Fruit fly (Drosophila melanogaster) whole organism, embryonic: ENCODE measurements around the gene CG3529.
A peak's percentile ranks its signal among the peaks of the same experiment; 100 is the strongest.

Experiments
- Adf1 ChIP-seq: fragments of 200-800 bp; sonication (Bioruptor generic); IDR thresholded peaks from 2 replicates; pipeline ENCODE4 v1.3.6; 2022; ENCODE audit warnings: missing biosample characterization, missing genetic modification characterization
- Atf-2 ChIP-seq: fragments of 200-800 bp; sonication (Bioruptor generic); optimal IDR thresholded peaks from 2 replicates; lab custom pipeline; 2016; ENCODE audit warnings: missing biosample characterization, missing genetic modification characterization
- CG10267 ChIP-seq: fragments of 200-800 bp; sonication (Bioruptor generic); optimal IDR thresholded peaks from 2 replicates; lab custom pipeline; 2018; ENCODE audit warnings: missing biosample characterization, mild to moderate bottlenecking, missing genetic modification characterization, moderate library complexity
- CG10321 ChIP-seq: fragments of 200-800 bp; sonication (Bioruptor generic); IDR thresholded peaks from 2 replicates; pipeline ENCODE4 v1.3.6; 2022; ENCODE audit warnings: missing biosample characterization, missing genetic modification characterization
- CG10979 ChIP-seq: fragments of 200-800 bp; sonication (Bioruptor generic); optimal IDR thresholded peaks from 2 replicates; lab custom pipeline; 2018; ENCODE audit warnings: missing biosample characterization, mild to moderate bottlenecking, missing genetic modification characterization, moderate library complexity
- CG12219 ChIP-seq: fragments of 200-800 bp; sonication (Bioruptor generic); optimal IDR thresholded peaks from 3 replicates; lab custom pipeline; 2018; ENCODE audit warnings: missing biosample characterization, mild to moderate bottlenecking, missing genetic modification characterization
- CG13775 ChIP-seq: fragments of 200-800 bp; sonication (Bioruptor generic); optimal IDR thresholded peaks from 3 replicates; lab custom pipeline; 2017; ENCODE audit warnings: missing biosample characterization, mild to moderate bottlenecking, missing genetic modification characterization
- CG15269 ChIP-seq: fragments of 200-800 bp; sonication (Bioruptor generic); optimal IDR thresholded peaks from 2 replicates; lab custom pipeline; 2018; ENCODE audit warnings: missing biosample characterization, mild to moderate bottlenecking, missing genetic modification characterization, moderate library complexity
- CG1647 ChIP-seq: fragments of 200-800 bp; sonication (Bioruptor generic); optimal IDR thresholded peaks from 3 replicates; lab custom pipeline; 2016; ENCODE audit warnings: missing biosample characterization, missing genetic modification characterization
- CG16813 ChIP-seq: fragments of 200-800 bp; sonication (Bioruptor generic); IDR thresholded peaks from 3 replicates; pipeline ENCODE4 v1.3.6; 2022; ENCODE audit warnings: missing biosample characterization, missing genetic modification characterization; ENCODE audit not compliant: partially characterized antibody
- CG16863 ChIP-seq: fragments of 200-800 bp; sonication (Bioruptor generic); optimal IDR thresholded peaks from 3 replicates; lab custom pipeline; 2016; ENCODE audit warnings: missing biosample characterization, missing genetic modification characterization
- CG17829 ChIP-seq: fragments of 200-800 bp; optimal IDR thresholded peaks from 2 replicates; lab custom pipeline; 2019; ENCODE audit warnings: missing biosample characterization, mild to moderate bottlenecking, missing genetic modification characterization, moderate library complexity
- CG31224 ChIP-seq: fragments of 200-800 bp; sonication (Bioruptor generic); IDR thresholded peaks from 2 replicates; pipeline ENCODE4 v1.3.6; 2022; ENCODE audit warnings: missing biosample characterization, missing genetic modification characterization
- CG34224 ChIP-seq: fragments of 200-800 bp; sonication (Bioruptor generic); IDR thresholded peaks from 3 replicates; pipeline ENCODE4 v1.3.6; 2022; ENCODE audit warnings: missing biosample characterization, missing genetic modification characterization; ENCODE audit not compliant: partially characterized antibody
- CG34376 ChIP-seq: fragments of 200-800 bp; sonication (Bioruptor generic); optimal IDR thresholded peaks from 2 replicates; lab custom pipeline; 2018; ENCODE audit warnings: missing biosample characterization, mild to moderate bottlenecking, missing genetic modification characterization
- CG4282 ChIP-seq: fragments of 200-800 bp; sonication (Bioruptor generic); optimal IDR thresholded peaks from 2 replicates; lab custom pipeline; 2016; ENCODE audit warnings: missing biosample characterization, missing genetic modification characterization
- CG4820 ChIP-seq: fragments of 200-800 bp; sonication (Bioruptor generic); optimal IDR thresholded peaks from 3 replicates; lab custom pipeline; 2016; ENCODE audit warnings: missing biosample characterization, missing genetic modification characterization
- CG4854 ChIP-seq: fragments of 200-800 bp; sonication (Bioruptor generic); optimal IDR thresholded peaks from 2 replicates; lab custom pipeline; 2016; ENCODE audit warnings: missing biosample characterization, missing genetic modification characterization, inconsistent platforms
- CG8944 ChIP-seq: fragments of 200-800 bp; sonication (Bioruptor generic); optimal IDR thresholded peaks from 3 replicates; lab custom pipeline; 2016; ENCODE audit warnings: missing biosample characterization, missing genetic modification characterization
- CG9817 ChIP-seq: fragments of 200-800 bp; sonication (Bioruptor generic); optimal IDR thresholded peaks from 2 replicates; lab custom pipeline; 2018; ENCODE audit warnings: missing biosample characterization, mild to moderate bottlenecking, missing genetic modification characterization, moderate library complexity
- CG9932 ChIP-seq: fragments of 200-800 bp; sonication (Bioruptor generic); IDR thresholded peaks from 2 replicates; pipeline ENCODE4 v1.3.6; 2022; ENCODE audit warnings: missing biosample characterization, missing genetic modification characterization
- D19B ChIP-seq: fragments of 200-800 bp; sonication (Bioruptor generic); optimal IDR thresholded peaks from 2 replicates; lab custom pipeline; 2017; ENCODE audit warnings: missing biosample characterization, mild to moderate bottlenecking, missing genetic modification characterization
- Doc2 ChIP-seq: fragments of 200-800 bp; sonication (Bioruptor generic); IDR thresholded peaks from 2 replicates; pipeline ENCODE4 v1.3.6; 2022; ENCODE audit warnings: missing biosample characterization, missing genetic modification characterization
- Fer2 ChIP-seq: fragments of 200-800 bp; sonication (Bioruptor generic); optimal IDR thresholded peaks from 2 replicates; lab custom pipeline; 2018; ENCODE audit warnings: missing biosample characterization, mild to moderate bottlenecking, missing genetic modification characterization, moderate library complexity
- HLH4C ChIP-seq: fragments of 200-800 bp; sonication (Bioruptor generic); IDR thresholded peaks from 3 replicates; pipeline ENCODE4 v1.3.6; 2022; ENCODE audit warnings: missing biosample characterization, missing genetic modification characterization; ENCODE audit not compliant: partially characterized antibody
- HLHmδ ChIP-seq: fragments of 200-800 bp; sonication (Bioruptor generic); optimal IDR thresholded peaks from 2 replicates; lab custom pipeline; 2018; ENCODE audit warnings: missing biosample characterization, mild to moderate bottlenecking, missing genetic modification characterization, moderate library complexity
- Hey ChIP-seq: fragments of 200-800 bp; sonication (Bioruptor generic); optimal IDR thresholded peaks from 3 replicates; lab custom pipeline; 2018; ENCODE audit warnings: missing biosample characterization, mild to moderate bottlenecking, missing genetic modification characterization
- Hsf ChIP-seq: fragments of 200-800 bp; sonication (Bioruptor generic); optimal IDR thresholded peaks from 3 replicates; lab custom pipeline; 2016; ENCODE audit warnings: missing biosample characterization, missing genetic modification characterization
- Mad ChIP-seq: fragments of 200-800 bp; sonication (Bioruptor generic); optimal IDR thresholded peaks from 2 replicates; lab custom pipeline; 2016; ENCODE audit warnings: missing biosample characterization, missing genetic modification characterization
- Meics ChIP-seq: fragments of 200-800 bp; sonication (Bioruptor generic); optimal IDR thresholded peaks from 2 replicates; lab custom pipeline; 2017; ENCODE audit warnings: missing biosample characterization, mild to moderate bottlenecking, missing genetic modification characterization
- NFAT ChIP-seq: fragments of 200-800 bp; sonication (Bioruptor generic); IDR thresholded peaks from 2 replicates; pipeline ENCODE4 v1.3.6; 2022; ENCODE audit warnings: missing biosample characterization, missing genetic modification characterization
- Trl ChIP-seq, 3 experiments: fragments of >200 bp in 2 of 3; fragments of 200-800 bp in 1 of 3; sonication (Bioruptor generic) in 1 of 3; optimal IDR thresholded peaks; 2 replicates in 1 of 3; 3 replicates in 2 of 3; lab custom pipeline; 2016 to 2017; ENCODE audit warnings: missing biosample characterization in 1 of 3, missing genetic modification characterization in 1 of 3
- bbx ChIP-seq: fragments of 200-800 bp; sonication (Bioruptor generic); IDR thresholded peaks from 2 replicates; pipeline ENCODE4 v1.3.6; 2022; ENCODE audit warnings: missing biosample characterization, missing genetic modification characterization; ENCODE audit not compliant: partially characterized antibody
- chinmo ChIP-seq: fragments of 200-800 bp; sonication (Bioruptor generic); IDR thresholded peaks from 4 replicates; pipeline ENCODE4 v1.3.6; 2022; ENCODE audit warnings: missing biosample characterization, missing genetic modification characterization; ENCODE audit not compliant: partially characterized antibody
- crol ChIP-seq: fragments of 200-800 bp; sonication (Bioruptor generic); IDR thresholded peaks from 2 replicates; pipeline ENCODE4 v1.3.6; 2022; ENCODE audit warnings: missing biosample characterization, missing genetic modification characterization
- dm ChIP-seq: fragments of 200-800 bp; sonication (Bioruptor generic); optimal IDR thresholded peaks from 3 replicates; lab custom pipeline; 2016; ENCODE audit warnings: missing biosample characterization, missing genetic modification characterization
- grn ChIP-seq: fragments of 200-800 bp; sonication (Bioruptor generic); optimal IDR thresholded peaks from 3 replicates; lab custom pipeline; 2017; ENCODE audit warnings: missing biosample characterization, missing genetic modification characterization
- hb ChIP-seq: fragments of 200-800 bp; sonication (Bioruptor generic); IDR thresholded peaks from 3 replicates; pipeline ENCODE4 v1.3.6; 2022; ENCODE audit warnings: missing biosample characterization, missing genetic modification characterization; ENCODE audit not compliant: partially characterized antibody
- her ChIP-seq: fragments of 200-800 bp; sonication (Bioruptor generic); optimal IDR thresholded peaks from 2 replicates; lab custom pipeline; 2016; ENCODE audit warnings: missing biosample characterization, missing genetic modification characterization
- hkb ChIP-seq, 2 experiments: fragments of 200-800 bp in 1 of 2; fragments of >200 bp in 1 of 2; sonication (Bioruptor generic) in 1 of 2; IDR thresholded peaks in 1 of 2; optimal IDR thresholded peaks in 1 of 2; 2 replicates each; pipeline versions ENCODE4 v1.3.6 to Lab custom; 2017 to 2022; ENCODE audit warnings: missing biosample characterization in 1 of 2, missing genetic modification characterization in 1 of 2
- lab ChIP-seq: fragments of 200-800 bp; sonication (Bioruptor generic); optimal IDR thresholded peaks from 3 replicates; lab custom pipeline; 2017; ENCODE audit warnings: missing biosample characterization, missing genetic modification characterization, mild to moderate bottlenecking, moderate library complexity, missing genetic modification reagents
- nmo ChIP-seq: fragments of 200-800 bp; sonication (Bioruptor generic); optimal IDR thresholded peaks from 2 replicates; lab custom pipeline; 2018; ENCODE audit warnings: missing biosample characterization, mild to moderate bottlenecking, missing genetic modification characterization, moderate library complexity
- rib ChIP-seq: fragments of 200-800 bp; sonication (Bioruptor generic); IDR thresholded peaks from 2 replicates; pipeline ENCODE4 v1.3.6; 2022; ENCODE audit warnings: missing biosample characterization, missing genetic modification characterization
- sens-2 ChIP-seq: fragments of 200-800 bp; sonication (Bioruptor generic); IDR thresholded peaks from 2 replicates; pipeline ENCODE4 v1.3.6; 2022; ENCODE audit warnings: missing biosample characterization, missing genetic modification characterization
- tgo ChIP-seq: fragments of 200-800 bp; sonication (Bioruptor generic); IDR thresholded peaks from 3 replicates; pipeline ENCODE4 v1.3.6; 2022; ENCODE audit warnings: missing biosample characterization, missing genetic modification characterization
- unc-4 ChIP-seq: fragments of 200-800 bp; sonication (Bioruptor generic); IDR thresholded peaks from 2 replicates; pipeline ENCODE4 v1.3.6; 2022; ENCODE audit warnings: missing biosample characterization, missing genetic modification characterization; ENCODE audit not compliant: partially characterized antibody

CG3529 gene

DNA sequence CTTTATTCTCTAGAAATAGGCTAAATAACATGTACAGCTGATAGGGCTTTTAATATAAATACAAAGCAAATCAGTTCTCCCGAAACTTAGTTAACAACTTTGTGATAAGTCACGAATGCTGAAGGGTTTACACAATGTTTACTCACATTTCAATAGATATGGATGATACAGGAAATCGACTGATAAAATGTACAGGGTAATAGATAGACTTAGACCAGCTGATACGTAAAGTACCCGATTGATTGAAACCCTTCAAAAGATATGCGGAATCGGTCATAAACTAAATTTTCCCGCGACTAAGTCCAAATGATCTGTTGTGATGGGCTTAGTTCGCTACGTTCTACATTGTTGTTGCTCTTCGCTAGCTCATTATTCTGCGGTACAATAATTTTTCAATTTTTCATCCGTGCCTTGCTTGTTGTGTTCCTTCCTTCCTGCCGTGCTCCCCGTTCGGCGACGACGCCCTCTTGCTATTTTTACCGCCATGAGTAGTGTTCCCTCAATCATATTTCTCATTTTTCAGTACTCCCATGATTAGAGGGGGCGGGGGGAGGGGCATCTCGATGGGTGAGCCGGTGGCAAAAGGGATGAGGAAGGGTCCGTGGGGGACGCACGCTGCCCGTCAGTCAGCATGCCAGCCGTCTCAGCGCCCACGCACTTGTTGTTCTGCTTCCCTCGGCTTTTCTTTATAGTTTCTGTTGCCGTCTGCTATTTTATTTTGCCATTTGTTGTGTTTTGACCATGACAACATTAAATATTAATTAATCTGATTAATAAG lies 13.7 kb upstream of the CG3529 start (continued):
- TF ChIP-seq Meics (GFP tag; lab: Kevin White, UChicago), result no peak
- TF ChIP-seq rib (GFP tag; lab: Robert Waterston, UW), result peak; percentile 48; the same call in 1 of the 2 replicates
- peak; percentile 72 for TF ChIP-seq grn (GFP tag; lab: Kevin White, UChicago)
- 0 out of 2 replicates have a peak, but pooled peaks have one; percentile 7 for TF ChIP-seq CG9932 (GFP tag; lab: Robert Waterston, UW)
- 0 out of 4 replicates have a peak, but pooled peaks have one; percentile 43 for TF ChIP-seq chinmo (GFP tag; lab: Robert Waterston, UW)
- peak; percentile 51 for TF ChIP-seq CG34376
- TF ChIP-seq CG31224, result 0 out of 2 replicates have a peak, but pooled peaks have one; percentile 5
- TF ChIP-seq crol, result peak; percentile 97
- TF ChIP-seq HLHmδ, result no peak
- peak; percentile 12; the same call in 1 of the 2 replicates for TF ChIP-seq Adf1 (GFP tag; lab: Robert Waterston, UW)

dm6 chr3L:9435315-9435714 lies 11.3 kb upstream of the CG3529 start, which contains the start of gene CG42526:
CG42526 (minus strand) TSS chr3L:9435399.
- peak; percentile 22 for TF ChIP-seq Atf-2 (GFP tag; lab: Kevin White, UChicago)
- peak; percentile 22; the same call in 1 of the 2 replicates for TF ChIP-seq NFAT
- TF ChIP-seq hkb (optimal IDR thresholded peaks at IDR 0.05; lab: Kevin White, UChicago), result no peak
- TF ChIP-seq hkb (GFP tag; IDR thresholded peaks at IDR 0.05; lab: Robert Waterston, UW), result peak; percentile 28; the same call in 1 of the 2 replicates
- no peak for TF ChIP-seq Hey (tag; lab: Kevin White, UChicago)
- TF ChIP-seq Doc2, result no peak
- peak; percentile 93 for TF ChIP-seq CG10267 (tag; lab: Kevin White, UChicago)
- peak; percentile 53; the same call in 1 of the 2 replicates for TF ChIP-seq bbx (GFP tag; lab: Robert Waterston, UW)
- 0 out of 2 replicates have a peak, but pooled peaks have one; percentile 38 for TF ChIP-seq sens-2 (GFP tag; lab: Robert Waterston, UW)
- TF ChIP-seq tgo (GFP tag; lab: Robert Waterston, UW), result no peak
- peak; percentile 31 for TF ChIP-seq CG17829 (tag; lab: Kevin White, UChicago)
- TF ChIP-seq CG8944 (GFP tag; lab: Kevin White, UChicago), result peak; percentile 30
- TF ChIP-seq CG12219 (GFP tag; lab: Kevin White, UChicago), result no peak
- TF ChIP-seq her, result peak; percentile 45
- TF ChIP-seq CG4282, result no peak
- no peak for TF ChIP-seq Trl (optimal IDR thresholded peaks at IDR 0.05; lab: Kevin White, UChicago)
- TF ChIP-seq Trl (GFP tag; optimal IDR thresholded peaks at IDR 0.05; lab: Kevin White, UChicago), result peak; percentile 37
- peak; percentile 34 for TF ChIP-seq nmo
- TF ChIP-seq CG4820 (GFP tag; lab: Kevin White, UChicago), result no peak
- TF ChIP-seq CG4854, result peak; percentile 34
- TF ChIP-seq CG1647, result peak; percentile 7
- TF ChIP-seq HLH4C, result peak; percentile 25; the same call in 1 of the 3 replicates
- peak; percentile 48 for TF ChIP-seq CG15269 (tag; lab: Kevin White, UChicago)
- peak; percentile 55; the same call in 2 of the 3 replicates for TF ChIP-seq CG34224 (GFP tag; lab: Robert Waterston, UW)
- TF ChIP-seq CG9817 (tag; lab: Kevin White, UChicago), result peak; percentile 24
- TF ChIP-seq CG13775 (GFP tag; lab: Kevin White, UChicago), result peak; percentile 1
- 0 out of 3 replicates have a peak, but pooled peaks have one; percentile 17 for TF ChIP-seq CG16813 (GFP tag; lab: Robert Waterston, UW)
- TF ChIP-seq hb (GFP tag; lab: Robert Waterston, UW), result 0 out of 3 replicates have a peak, but pooled peaks have one; percentile 31
- 0 out of 2 replicates have a peak, but pooled peaks have one; percentile 11 for TF ChIP-seq CG10321 (GFP tag; lab: Robert Waterston, UW)
- peak; percentile 74 for TF ChIP-seq unc-4
- peak; percentile 34 for TF ChIP-seq CG16863
- TF ChIP-seq D19B, result no peak
- peak; percentile 17 for TF ChIP-seq Mad (GFP tag; lab: Kevin White, UChicago)
- peak; percentile 55 for TF ChIP-seq lab (GFP tag; lab: Kevin White, UChicago)
- no peak for TF ChIP-seq CG10979 (tag; lab: Kevin White, UChicago)
- peak; percentile 34 for TF ChIP-seq dm
- peak; percentile 63 for TF ChIP-seq Hsf (GFP tag; lab: Kevin White, UChicago)
- TF ChIP-seq Fer2 (tag; lab: Kevin White, UChicago), result no peak
